Worm (Caenorhabditis elegans): ENCODE measurements around the gene str-92.

The str-92 gene

DNA sequence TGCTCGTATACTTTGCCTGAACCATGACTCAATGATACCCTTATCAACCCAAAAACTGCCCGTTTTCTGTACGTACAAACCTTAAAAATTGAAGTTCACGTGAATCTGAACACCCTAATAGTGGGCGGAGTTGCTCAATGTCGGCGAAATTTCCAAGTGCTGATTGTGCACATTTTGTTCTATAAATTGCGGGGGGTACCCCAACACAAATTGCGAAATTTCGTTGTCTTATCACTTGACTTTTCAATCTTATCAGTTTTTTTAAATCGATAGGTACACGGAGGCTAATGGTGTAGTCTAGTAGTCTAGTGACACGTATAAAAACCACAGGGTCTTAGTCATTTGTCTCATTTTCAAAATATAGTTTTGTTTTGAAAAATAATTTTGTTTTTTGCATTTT, 17.2 kb downstream of the str-92 start, which contains the start of gene fbxa-108 (continued):
- TF ChIP-seq madf-8 (GFP tag; conservative IDR thresholded peaks at IDR 0.05), result no peak
- no peak for TF ChIP-seq nhr-179 (tag; optimal IDR thresholded peaks at IDR 0.05)
- TF ChIP-seq aptf-2 (GFP tag; conservative IDR thresholded peaks at IDR 0.05), result no peak
- no peak for TF ChIP-seq ceh-40 (GFP tag; IDR thresholded peaks at IDR 0.05)
- no peak for TF ChIP-seq pbrm-1 (GFP tag; IDR thresholded peaks at IDR 0.05)
- TF ChIP-seq D2030.7 (GFP tag; IDR thresholded peaks at IDR 0.05), result no peak
- TF ChIP-seq lin-35 (GFP tag; optimal IDR thresholded peaks at IDR 0.05), result no peak
- no peak for TF ChIP-seq B0019.2 (GFP tag; conservative IDR thresholded peaks at IDR 0.05)
- TF ChIP-seq efl-1 (GFP tag; optimal IDR thresholded peaks at IDR 0.05), result no peak
- TF ChIP-seq lin-26 (GFP tag; IDR thresholded peaks at IDR 0.05), result no peak
- no peak for TF ChIP-seq unc-130 (GFP tag; optimal IDR thresholded peaks at IDR 0.05)
- no peak for TF ChIP-seq ztf-26 (tag; optimal IDR thresholded peaks at IDR 0.05)
- no peak for TF ChIP-seq F57C9.4 (tag; optimal IDR thresholded peaks at IDR 0.05)
- no peak for TF ChIP-seq him-1 (tag; optimal IDR thresholded peaks at IDR 0.05)
- no peak for TF ChIP-seq ZK185.1 (tag; optimal IDR thresholded peaks at IDR 0.05; ENCODE audit: poor library complexity, severe bottlenecking)
- TF ChIP-seq nhr-90 (tag; optimal IDR thresholded peaks at IDR 0.05), result peak; percentile 59
- TF ChIP-seq nhr-80 (tag; optimal IDR thresholded peaks at IDR 0.05), result peak; percentile 99
- no peak for TF ChIP-seq bed-1 (GFP tag; IDR thresholded peaks at IDR 0.05)
- TF ChIP-seq ama-1 (optimal IDR thresholded peaks at IDR 0.05), result no peak
- no peak for TF ChIP-seq ama-1 (GFP tag; optimal IDR thresholded peaks at IDR 0.05)
- no peak for TF ChIP-seq Y67H2A.10 (GFP tag; conservative IDR thresholded peaks at IDR 0.05)
- TF ChIP-seq lin-54 (GFP tag; optimal IDR thresholded peaks at IDR 0.05), result no peak
- TF ChIP-seq madf-6 (GFP tag; IDR thresholded peaks at IDR 0.05), result no peak
- TF ChIP-seq ceh-27 (GFP tag; optimal IDR thresholded peaks at IDR 0.05), result no peak
- TF ChIP-seq C17E4.6 (GFP tag; IDR thresholded peaks at IDR 0.05), result no peak
- TF ChIP-seq hlh-26 (GFP tag; conservative IDR thresholded peaks at IDR 0.05), result no peak
- TF ChIP-seq Y56A3A.18 (GFP tag; IDR thresholded peaks at IDR 0.05), result no peak
- no peak for TF ChIP-seq F39B2.1 (GFP tag; IDR thresholded peaks at IDR 0.05)
- TF ChIP-seq sptf-2 (GFP tag; optimal IDR thresholded peaks at IDR 0.05), result no peak
- no peak for TF ChIP-seq ztf-28 (GFP tag; IDR thresholded peaks at IDR 0.05)
- TF ChIP-seq cebp-1 (GFP tag; IDR thresholded peaks at IDR 0.05), result peak; percentile 97
- TF ChIP-seq cebp-1 (tag; optimal IDR thresholded peaks at IDR 0.05), result peak; percentile 97
- peak; percentile 55; the same call in 1 of the 2 replicates for TF ChIP-seq dox-1 (GFP tag; IDR thresholded peaks at IDR 0.05)
- TF ChIP-seq hmg-20 (GFP tag; IDR thresholded peaks at IDR 0.05), result no peak
- TF ChIP-seq aptf-3 (GFP tag; IDR thresholded peaks at IDR 0.05), result no peak
- TF ChIP-seq die-1 (tag; optimal IDR thresholded peaks at IDR 0.05), result no peak
- no peak for TF ChIP-seq egrh-3 (GFP tag; IDR thresholded peaks at IDR 0.05)
- TF ChIP-seq unc-62 (GFP tag; optimal IDR thresholded peaks at IDR 0.05), result peak; percentile 17
- no peak for TF ChIP-seq F33H1.4 (GFP tag; IDR thresholded peaks at IDR 0.05)
- TF ChIP-seq dpl-1 (GFP tag; optimal IDR thresholded peaks at IDR 0.05), result no peak
- TF ChIP-seq rcor-1 (GFP tag; IDR thresholded peaks at IDR 0.05), result no peak
- peak; percentile 14 to 35 for TF ChIP-seq let-607 (tag; optimal IDR thresholded peaks at IDR 0.05)
- TF ChIP-seq C06A6.2 (GFP tag; conservative IDR thresholded peaks at IDR 0.05), result no peak
- peak; percentile 79 for TF ChIP-seq ztf-22 (GFP tag; optimal IDR thresholded peaks at IDR 0.05)
- no peak for TF ChIP-seq sea-2 (GFP tag; IDR thresholded peaks at IDR 0.05)
- TF ChIP-seq somi-1 (GFP tag; optimal IDR thresholded peaks at IDR 0.05), result no peak
- no peak for TF ChIP-seq mxl-1 (tag; optimal IDR thresholded peaks at IDR 0.05)
- TF ChIP-seq attf-6 (GFP tag; IDR thresholded peaks at IDR 0.05), result no peak
- no peak for TF ChIP-seq tbx-9 (tag; optimal IDR thresholded peaks at IDR 0.05; ENCODE audit: borderline replicate concordance)
- TF ChIP-seq T07F8.4 (tag; optimal IDR thresholded peaks at IDR 0.05), result no peak
- TF ChIP-seq nfya-1 (tag; optimal IDR thresholded peaks at IDR 0.05; ENCODE audit: borderline replicate concordance, insufficient read depth), result no peak

All from whole organism, young adult.